Worm (Caenorhabditis elegans): ENCODE results near the gene xpb-1.

The xpb-1 gene

ce11 chrIII:11526396-11526795, at the start of gene xpb-1:
xpb-1 (plus strand) TSS chrIII:11526657.
- TF ChIP-seq dsc-1 (tag; optimal IDR thresholded peaks at IDR 0.05) (peak; percentile 8), C16A3.4 (tag; optimal IDR thresholded peaks at IDR 0.05) (peak; percentile 8), lin-14 (GFP tag; optimal IDR thresholded peaks at IDR 0.05) (no peak), blmp-1 (tag; optimal IDR thresholded peaks at IDR 0.05) (peak; percentile 32), dpl-1 (GFP tag; optimal IDR thresholded peaks at IDR 0.05) (peak; percentile 21 to 60 (median 45)), tbx-2 (tag; optimal IDR thresholded peaks at IDR 0.05) (peak; percentile 1), irx-1 (tag; optimal IDR thresholded peaks at IDR 0.05) (peak; percentile 6), C04F5.9 (tag; optimal IDR thresholded peaks at IDR 0.05) (peak; percentile 5), pax-3 (tag; optimal IDR thresholded peaks at IDR 0.05) (no peak), unc-30 (tag; optimal IDR thresholded peaks at IDR 0.05) (no peak), lin-35 (GFP tag; optimal IDR thresholded peaks at IDR 0.05) (peak; percentile 36 to 58), snu-23 (GFP tag; optimal IDR thresholded peaks at IDR 0.05) (no peak), mep-1 (tag; optimal IDR thresholded peaks at IDR 0.05) (peak; percentile 39), ceh-82 (tag; optimal IDR thresholded peaks at IDR 0.05) (no peak), ceh-8 (GFP tag; optimal IDR thresholded peaks at IDR 0.05) (no peak), nhr-90 (tag; optimal IDR thresholded peaks at IDR 0.05; ENCODE audit: poor library complexity) (no peak), F16B12.6 (tag; optimal IDR thresholded peaks at IDR 0.05) (peak; percentile 83), efl-3 (GFP tag; optimal IDR thresholded peaks at IDR 0.05) (no peak), lin-13 (GFP tag; optimal IDR thresholded peaks at IDR 0.05) (no peak), nhr-84 (tag; optimal IDR thresholded peaks at IDR 0.05) (no peak), efl-1 (optimal IDR thresholded peaks at IDR 0.05) (peak; percentile 32 to 59), efl-1 (GFP tag; optimal IDR thresholded peaks at IDR 0.05 in 1 of 2) (peak; percentile 65 to 94), lsy-2 (tag; optimal IDR thresholded peaks at IDR 0.05) (peak; percentile 33 to 56)

- TF ChIP-seq elt-3 (tag; optimal IDR thresholded peaks at IDR 0.05) (no peak), mef-2 (tag; optimal IDR thresholded peaks at IDR 0.05) (no peak), F16B12.6 (tag; optimal IDR thresholded peaks at IDR 0.05) (no peak), nhr-28 (tag; optimal IDR thresholded peaks at IDR 0.05) (no peak), fkh-8 (tag; optimal IDR thresholded peaks at IDR 0.05) (no peak), pax-3 (tag; optimal IDR thresholded peaks at IDR 0.05) (no peak), unc-86 (tag; optimal IDR thresholded peaks at IDR 0.05) (no peak), zip-4 (GFP tag; optimal IDR thresholded peaks at IDR 0.05) (no peak), lsy-2 (tag; optimal IDR thresholded peaks at IDR 0.05) (no peak), dsc-1 (tag; optimal IDR thresholded peaks at IDR 0.05) (no peak), blmp-1 (tag; optimal IDR thresholded peaks at IDR 0.05) (no peak)
These were observed 49.1 kb upstream of the xpb-1 start for ce11 chrIII:11477307-11477706.

ce11 chrIII:11478468-11479363, 47.7 kb upstream of the xpb-1 start:
- TF ChIP-seq lin-14 (GFP tag; optimal IDR thresholded peaks at IDR 0.05) (peak; percentile 60), mep-1 (tag; optimal IDR thresholded peaks at IDR 0.05) (peak; percentile 39), blmp-1 (tag; optimal IDR thresholded peaks at IDR 0.05) (peak; percentile 87), nhr-85 (tag) (peak; percentile 57), dpl-1 (GFP tag; optimal IDR thresholded peaks at IDR 0.05) (no peak), ztf-4 (tag; optimal IDR thresholded peaks at IDR 0.05) (no peak), nhr-12 (tag; optimal IDR thresholded peaks at IDR 0.05) (no peak), efl-1 (optimal IDR thresholded peaks at IDR 0.05) (no peak), efl-1 (GFP tag; optimal IDR thresholded peaks at IDR 0.05 in 1 of 2) (peak in 1 of 2 experiments; percentile 87)

ce11 chrIII:11481309-11481845, 45.1 kb upstream of the xpb-1 start:
- TF ChIP-seq grh-1 (GFP tag; IDR thresholded peaks at IDR 0.05) (no peak), ztf-11 (tag; optimal IDR thresholded peaks at IDR 0.05) (peak in 1 of 2 experiments; percentile 22)
